Worm (Caenorhabditis elegans): ENCODE measurements around the gene rpl-10.

The rpl-10 gene

ce11 chrII:8126617-8127016 is 17.1 kb upstream of the rpl-10 start:
- TF ChIP-seq unc-120 (tag; optimal IDR thresholded peaks at IDR 0.05; ENCODE audit: poor library complexity, severe bottlenecking) (peak; percentile 22), elt-3 (tag; optimal IDR thresholded peaks at IDR 0.05) (no peak), hlh-1 (tag; optimal IDR thresholded peaks at IDR 0.05) (peak; percentile 90), zip-8 (tag; optimal IDR thresholded peaks at IDR 0.05) (no peak), lin-13 (tag; optimal IDR thresholded peaks at IDR 0.05) (no peak)

DNA sequence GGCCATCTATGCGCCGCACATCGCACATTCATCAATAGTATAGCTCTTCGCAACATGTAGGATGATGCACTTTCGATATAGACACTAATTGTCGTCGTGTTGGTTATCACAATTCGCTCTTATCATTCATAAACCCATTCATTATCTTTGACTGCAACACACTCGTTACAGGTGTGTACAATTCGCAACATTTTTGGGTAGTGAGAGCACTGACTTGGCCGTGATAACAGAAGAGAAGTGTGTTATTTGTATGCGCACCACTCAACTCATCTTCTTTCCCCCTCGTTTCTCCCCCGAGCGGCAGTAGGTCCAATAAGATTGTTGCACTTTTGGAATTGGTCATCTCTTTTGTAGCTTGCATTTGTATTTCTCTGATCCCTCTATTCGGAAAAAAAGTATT is 16.4 kb upstream of the rpl-10 start:
- TF ChIP-seq ceh-83 (GFP tag; optimal IDR thresholded peaks at IDR 0.05) (no peak), nhr-2 (tag; optimal IDR thresholded peaks at IDR 0.05) (peak; percentile 67)

DNA sequence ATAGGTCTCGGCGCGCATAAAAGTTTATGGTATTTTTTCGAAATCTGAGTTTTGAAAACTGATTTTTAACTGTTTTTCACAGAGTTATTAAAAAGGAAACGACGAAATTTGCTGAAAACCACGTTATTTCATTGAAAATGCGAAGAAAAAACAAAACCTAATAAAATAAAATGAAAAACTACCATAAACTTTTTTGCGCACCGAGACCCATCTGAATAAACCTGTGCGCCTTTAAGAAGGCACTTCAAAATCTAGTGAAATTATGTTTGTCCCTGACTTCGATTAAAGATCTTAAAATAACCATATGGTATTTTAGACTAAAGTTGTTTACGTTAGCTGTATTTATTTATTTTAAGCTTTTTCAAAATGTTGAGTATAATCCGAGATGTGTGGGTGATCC is 15.9 kb upstream of the rpl-10 start:
- TF ChIP-seq nhr-237 (tag; optimal IDR thresholded peaks at IDR 0.05), result no peak
- TF ChIP-seq lin-13 (tag; optimal IDR thresholded peaks at IDR 0.05), result no peak
- TF ChIP-seq nhr-28 (tag; optimal IDR thresholded peaks at IDR 0.05), result no peak
- TF ChIP-seq lin-32 (GFP tag; optimal IDR thresholded peaks at IDR 0.05), result no peak
- TF ChIP-seq zip-8 (tag; optimal IDR thresholded peaks at IDR 0.05), result no peak
- no peak for TF ChIP-seq unc-120 (tag; optimal IDR thresholded peaks at IDR 0.05; ENCODE audit: poor library complexity, severe bottlenecking)
- no peak for TF ChIP-seq unc-39 (tag; optimal IDR thresholded peaks at IDR 0.05)
- no peak for TF ChIP-seq mab-5 (tag; optimal IDR thresholded peaks at IDR 0.05)

DNA sequence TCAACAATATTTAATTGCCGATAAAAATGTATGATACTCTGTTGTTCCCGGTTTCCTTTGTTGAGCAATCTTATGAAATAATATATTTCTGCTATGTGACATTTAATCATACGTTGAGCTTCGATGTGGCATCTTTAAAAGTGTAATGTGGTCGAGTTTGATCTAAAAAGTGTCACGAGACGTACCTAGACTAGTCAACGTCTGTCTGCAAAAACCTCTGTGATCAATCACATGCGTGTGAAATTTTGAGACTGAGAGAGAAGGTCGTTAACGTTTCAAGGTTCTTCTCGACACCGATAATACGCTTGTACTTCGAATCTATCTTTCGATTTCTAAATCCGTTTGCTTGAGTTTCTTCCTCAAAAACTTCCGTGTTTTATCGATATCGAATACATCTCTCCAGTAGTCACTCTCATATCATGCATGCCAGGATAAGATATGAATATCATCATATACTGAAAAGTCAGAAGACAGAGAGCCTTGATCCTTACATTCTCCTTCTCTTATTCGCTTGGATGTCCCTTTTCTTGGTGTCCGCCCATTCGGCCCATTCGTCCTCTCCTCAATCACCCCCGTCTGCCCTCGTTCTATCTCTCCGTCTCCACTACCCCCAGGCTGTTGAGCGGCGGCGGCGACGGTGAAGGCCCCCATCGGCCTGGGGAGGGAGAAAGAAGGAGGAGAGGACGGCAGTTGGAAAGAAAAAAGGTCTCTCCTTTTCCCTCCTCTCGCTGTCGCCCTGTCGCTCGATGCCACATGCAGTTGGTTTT is 15.2 kb upstream of the rpl-10 start:
- TF ChIP-seq unc-62 (GFP tag; optimal IDR thresholded peaks at IDR 0.05), result no peak
- TF ChIP-seq snpc-4 (tag; optimal IDR thresholded peaks at IDR 0.05), result no peak
- no peak for TF ChIP-seq zip-8 (tag; optimal IDR thresholded peaks at IDR 0.05)
- TF ChIP-seq mab-5 (tag; optimal IDR thresholded peaks at IDR 0.05), result no peak
- no peak for TF ChIP-seq elt-3 (tag; optimal IDR thresholded peaks at IDR 0.05)
- TF ChIP-seq mep-1 (tag; optimal IDR thresholded peaks at IDR 0.05), result peak; percentile 61
- TF ChIP-seq nhr-12 (tag; optimal IDR thresholded peaks at IDR 0.05), result no peak
- peak; percentile 46 for TF ChIP-seq M03D4.4 (tag; optimal IDR thresholded peaks at IDR 0.05)
- no peak for TF ChIP-seq pha-4 (tag; optimal IDR thresholded peaks at IDR 0.05)
- peak; percentile 51 for TF ChIP-seq drap-1 (GFP tag; optimal IDR thresholded peaks at IDR 0.05)
- TF ChIP-seq ceh-43 (GFP tag; optimal IDR thresholded peaks at IDR 0.05), result no peak
- no peak for TF ChIP-seq flh-1 (GFP tag; optimal IDR thresholded peaks at IDR 0.05)
- TF ChIP-seq nhr-237 (tag; optimal IDR thresholded peaks at IDR 0.05), result no peak
- no peak for TF ChIP-seq lin-13 (tag; optimal IDR thresholded peaks at IDR 0.05)
- peak; percentile 66 for TF ChIP-seq mls-2 (tag; optimal IDR thresholded peaks at IDR 0.05)
- TF ChIP-seq ces-1 (GFP tag; optimal IDR thresholded peaks at IDR 0.05), result no peak
- TF ChIP-seq unc-39 (tag; optimal IDR thresholded peaks at IDR 0.05), result no peak
- TF ChIP-seq bed-3 (GFP tag; optimal IDR thresholded peaks at IDR 0.05), result no peak
- TF ChIP-seq cnd-1 (tag; optimal IDR thresholded peaks at IDR 0.05), result peak; percentile 16
- TF ChIP-seq lsy-2 (tag; optimal IDR thresholded peaks at IDR 0.05), result peak; percentile 17
- peak; percentile 71 for TF ChIP-seq sptf-1 (tag; optimal IDR thresholded peaks at IDR 0.05)
- TF ChIP-seq ceh-39 (tag; optimal IDR thresholded peaks at IDR 0.05), result no peak
- no peak for TF ChIP-seq nhr-2 (tag; optimal IDR thresholded peaks at IDR 0.05)
- TF ChIP-seq lin-32 (GFP tag; optimal IDR thresholded peaks at IDR 0.05), result peak; percentile 9
- TF ChIP-seq tbx-8 (GFP tag; optimal IDR thresholded peaks at IDR 0.05), result peak; percentile 22
- no peak for TF ChIP-seq ztf-11 (tag; optimal IDR thresholded peaks at IDR 0.05)
- TF ChIP-seq hlh-1 (tag; optimal IDR thresholded peaks at IDR 0.05), result peak; percentile 22
- peak; percentile 34 for TF ChIP-seq sem-2 (GFP tag; optimal IDR thresholded peaks at IDR 0.05)
- TF ChIP-seq unc-120 (tag; optimal IDR thresholded peaks at IDR 0.05; ENCODE audit: poor library complexity, severe bottlenecking), result peak; percentile 89
- TF ChIP-seq nhr-28 (tag; optimal IDR thresholded peaks at IDR 0.05), result no peak
- TF ChIP-seq elt-1 (tag; optimal IDR thresholded peaks at IDR 0.05; ENCODE audit: borderline replicate concordance, insufficient read depth), result no peak
- TF ChIP-seq nhr-76 (tag; optimal IDR thresholded peaks at IDR 0.05), result no peak
- no peak for TF ChIP-seq ceh-83 (GFP tag; optimal IDR thresholded peaks at IDR 0.05)
- no peak for TF ChIP-seq blmp-1 (tag; optimal IDR thresholded peaks at IDR 0.05)
- peak; percentile 66 for TF ChIP-seq ham-2 (GFP tag; optimal IDR thresholded peaks at IDR 0.05)

Measured in whole organism, mixed stage, embryonic.